Worm (Caenorhabditis elegans) whole organism, mixed stage, embryonic: Measurements from ENCODE around the gene F52C6.2.

Experiments used
- elt-1 ChIP-seq: sonication (generic microtip); optimal IDR thresholded peaks from 2 replicates; lab custom pipeline; 2017; ENCODE audit warnings: missing genetic modification characterization, mild to moderate bottlenecking, missing compliant biosample characterization, antibody characterized with exemption, moderate library complexity, borderline replicate concordance; ENCODE audit not compliant: insufficient read depth
- elt-3 ChIP-seq: fragments of 150-350 bp; optimal IDR thresholded peaks from 2 replicates; lab custom pipeline; 2014; ENCODE audit warnings: missing biosample characterization, missing genetic modification characterization
- lsy-2 ChIP-seq: fragments of 150-350 bp; optimal IDR thresholded peaks from 2 replicates; lab custom pipeline; 2014; ENCODE audit warnings: missing biosample characterization, missing genetic modification characterization
- pha-4 ChIP-seq: fragments of 150-350 bp; optimal IDR thresholded peaks from 2 replicates; lab custom pipeline; 2018; ENCODE audit warnings: missing biosample characterization, missing genetic modification reagents, missing genetic modification characterization
- snpc-4 ChIP-seq: fragments of 150-350 bp; optimal IDR thresholded peaks from 2 replicates; lab custom pipeline; 2014; ENCODE audit warnings: missing biosample characterization, missing genetic modification characterization
- unc-39 ChIP-seq: fragments of 150-350 bp; optimal IDR thresholded peaks from 2 replicates; lab custom pipeline; 2014; ENCODE audit warnings: missing biosample characterization, missing genetic modification characterization

DNA sequence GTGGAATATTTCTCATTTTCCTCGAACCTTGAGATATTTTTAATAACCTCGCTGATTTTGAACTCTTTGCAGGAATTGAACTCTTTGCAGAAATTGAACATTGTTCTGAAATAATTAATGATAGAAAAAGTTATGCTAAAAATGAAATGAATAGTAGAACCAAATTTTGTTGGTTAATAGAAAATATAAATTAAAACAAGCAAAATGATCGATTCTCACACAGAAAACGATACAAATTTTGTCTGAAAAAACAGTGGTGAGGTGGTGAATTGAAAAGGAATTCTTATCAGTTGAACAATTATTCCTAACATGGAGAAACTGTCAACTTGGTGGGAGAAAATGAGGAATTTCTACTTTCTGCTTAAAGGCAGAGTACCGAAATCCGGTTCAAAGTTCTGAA lies 41.6 kb upstream of the F52C6.2 start, which contains the start of gene math-6:
- no peak for TF ChIP-seq elt-1
- no peak for TF ChIP-seq unc-39 (tag; lab: Kevin White, UChicago)
- TF ChIP-seq snpc-4 (tag; lab: Kevin White, UChicago): no peak
- no peak for TF ChIP-seq elt-3
- TF ChIP-seq lsy-2 (tag; lab: Kevin White, UChicago): no peak
- TF ChIP-seq pha-4 (tag; lab: Kevin White, UChicago): no peak
